Worm (Caenorhabditis elegans) whole organism, L3 larva: ENCODE results near the gene ins-14.

Source experiments
- elt-1 ChIP-seq: fragments of 150-350 bp; optimal IDR thresholded peaks from 2 replicates; lab custom pipeline; 2014; ENCODE audit warnings: missing biosample characterization, missing genetic modification characterization
- elt-3 ChIP-seq, 3 experiments: fragments of 150-350 bp in 1 of 3; sonication (generic microtip) in 2 of 3; optimal IDR thresholded peaks; 2 replicates in 2 of 3; 4 replicates in 1 of 3; lab custom pipeline; 2014 to 2017; ENCODE audit warnings: missing biosample characterization in 3 of 3, missing genetic modification characterization in 3 of 3
- nhr-67 ChIP-seq: fragments of 150-350 bp; optimal IDR thresholded peaks from 2 replicates; lab custom pipeline; 2014; ENCODE audit warnings: missing biosample characterization, missing genetic modification characterization

Gene ins-14

ce11 chrII:6701497-6701896 lies 44.1 kb downstream of the ins-14 start, which contains the start of gene C18H9.6 (continued):
- TF ChIP-seq elt-3 (tag; optimal IDR thresholded peaks at IDR 0.05; lab: Kevin White, UChicago), result no peak

- TF ChIP-seq nhr-67 (tag; lab: Kevin White, UChicago) (no peak), elt-1 (tag; lab: Kevin White, UChicago) (no peak)
Measured at ce11 chrII:6698784-6699183, 46.8 kb downstream of the ins-14 start, which contains the start of gene C18H9.1. Gene C18H9.1, plus strand, starts transcription at chrII:6699084.
